Fruit fly (Drosophila melanogaster) whole organism, embryonic: ENCODE data around the gene CG4393.

ENCODE experiments used
- Asciz ChIP-seq: fragments of 200-800 bp; sonication (Bioruptor generic); optimal IDR thresholded peaks from 2 replicates; lab custom pipeline; 2017; ENCODE audit warnings: missing biosample characterization, mild to moderate bottlenecking, missing genetic modification characterization, missing genetic modification reagents
- Blimp-1 ChIP-seq: fragments of 200-800 bp; sonication (Bioruptor generic); optimal IDR thresholded peaks from 3 replicates; lab custom pipeline; 2018; ENCODE audit warnings: missing biosample characterization, missing genetic modification characterization, mild to moderate bottlenecking, moderate library complexity, missing genetic modification reagents
- Bteb2 ChIP-seq: fragments of 200-800 bp; sonication (Bioruptor generic); optimal IDR thresholded peaks from 2 replicates; lab custom pipeline; 2016; ENCODE audit warnings: missing biosample characterization, missing genetic modification characterization
- CG10267 ChIP-seq: fragments of 200-800 bp; sonication (Bioruptor generic); optimal IDR thresholded peaks from 2 replicates; lab custom pipeline; 2018; ENCODE audit warnings: missing biosample characterization, mild to moderate bottlenecking, missing genetic modification characterization, moderate library complexity
- CG10366 ChIP-seq: fragments of 200-800 bp; sonication (Bioruptor generic); IDR thresholded peaks from 2 replicates; pipeline ENCODE4 v1.3.6; 2022; ENCODE audit warnings: missing biosample characterization, missing genetic modification characterization
- CG11504 ChIP-seq: fragments of 200-800 bp; sonication (Bioruptor generic); optimal IDR thresholded peaks from 3 replicates; lab custom pipeline; 2019; ENCODE audit warnings: missing biosample characterization, mild to moderate bottlenecking, missing genetic modification characterization, moderate library complexity
- CG12071 ChIP-seq: fragments of 200-800 bp; sonication (Bioruptor generic); optimal IDR thresholded peaks from 3 replicates; lab custom pipeline; 2018; ENCODE audit warnings: missing biosample characterization, mild to moderate bottlenecking, missing genetic modification characterization
- CG14441 ChIP-seq: fragments of 200-800 bp; sonication (Bioruptor generic); IDR thresholded peaks from 2 replicates; pipeline ENCODE4 v1.3.6; 2022; ENCODE audit warnings: missing biosample characterization, missing genetic modification characterization
- CG15269 ChIP-seq: fragments of 200-800 bp; sonication (Bioruptor generic); optimal IDR thresholded peaks from 2 replicates; lab custom pipeline; 2018; ENCODE audit warnings: missing biosample characterization, mild to moderate bottlenecking, missing genetic modification characterization, moderate library complexity
- CG17328 ChIP-seq: fragments of 200-800 bp; sonication (Bioruptor generic); IDR thresholded peaks from 2 replicates; pipeline ENCODE4 v1.3.6; 2022; ENCODE audit warnings: missing biosample characterization, missing genetic modification characterization
- CG17385 ChIP-seq: fragments of 200-800 bp; sonication (Bioruptor generic); optimal IDR thresholded peaks from 3 replicates; lab custom pipeline; 2018; ENCODE audit warnings: missing biosample characterization, mild to moderate bottlenecking, missing genetic modification characterization
- CG17829 ChIP-seq: fragments of 200-800 bp; optimal IDR thresholded peaks from 2 replicates; lab custom pipeline; 2019; ENCODE audit warnings: missing biosample characterization, mild to moderate bottlenecking, missing genetic modification characterization, moderate library complexity
- CG32532 ChIP-seq: fragments of 200-800 bp; sonication (Bioruptor generic); IDR thresholded peaks from 2 replicates; pipeline ENCODE4 v1.3.6; 2022; ENCODE audit warnings: missing biosample characterization, missing genetic modification characterization
- CG32767 ChIP-seq: fragments of 200-800 bp; sonication (Bioruptor generic); IDR thresholded peaks from 2 replicates; pipeline ENCODE4 v1.3.6; 2022; ENCODE audit warnings: missing biosample characterization, missing genetic modification characterization
- CG3847 ChIP-seq: fragments of 200-800 bp; sonication (Bioruptor generic); IDR thresholded peaks from 2 replicates; pipeline ENCODE4 v1.3.6; 2022; ENCODE audit warnings: missing biosample characterization, missing genetic modification characterization
- CG5953 ChIP-seq: fragments of 200-800 bp; sonication (Bioruptor generic); IDR thresholded peaks from 2 replicates; pipeline ENCODE4 v1.3.6; 2022; ENCODE audit warnings: missing biosample characterization, missing genetic modification characterization
- CoRest ChIP-seq: fragments of 200-800 bp; sonication (Bioruptor generic); optimal IDR thresholded peaks from 3 replicates; lab custom pipeline; 2018; ENCODE audit warnings: missing biosample characterization, mild to moderate bottlenecking, missing genetic modification characterization, moderate library complexity
- Dp ChIP-seq: fragments of 200-800 bp; sonication (Bioruptor generic); optimal IDR thresholded peaks from 2 replicates; lab custom pipeline; 2018; ENCODE audit warnings: missing biosample characterization, mild to moderate bottlenecking, missing genetic modification characterization, moderate library complexity
- Drgx ChIP-seq: fragments of 200-800 bp; sonication (Bioruptor generic); IDR thresholded peaks from 2 replicates; pipeline ENCODE4 v1.3.6; 2022; ENCODE audit warnings: missing biosample characterization, missing genetic modification characterization
- Ets65A ChIP-seq: fragments of 200-800 bp; sonication (Bioruptor generic); peaks from one replicate; lab custom pipeline; 2016; ENCODE audit warnings: missing biosample characterization, missing genetic modification characterization
- H2.0 ChIP-seq: fragments of 200-800 bp; sonication (Bioruptor generic); IDR thresholded peaks from 2 replicates; pipeline ENCODE4 v1.3.6; 2022; ENCODE audit warnings: missing biosample characterization, missing genetic modification characterization
- Sox102F ChIP-seq: fragments of 200-800 bp; sonication (Bioruptor generic); optimal IDR thresholded peaks from 2 replicates; lab custom pipeline; 2018; ENCODE audit warnings: missing biosample characterization, mild to moderate bottlenecking, missing genetic modification characterization, moderate library complexity
- Stat92E ChIP-seq, 3 experiments: fragments of >200 bp in 2 of 3; fragments of 200-800 bp in 1 of 3; sonication (Bioruptor generic) in 1 of 3; optimal IDR thresholded peaks; 2 replicates each; lab custom pipeline; 2017 to 2019; ENCODE audit warnings: missing biosample characterization in 3 of 3, missing genetic modification characterization in 3 of 3, mild to moderate bottlenecking in 1 of 3, moderate library complexity in 1 of 3
- Taf1 ChIP-seq: fragments of 200-800 bp; sonication (Bioruptor generic); IDR thresholded peaks from 2 replicates; pipeline ENCODE4 v1.3.6; 2022; ENCODE audit warnings: missing biosample characterization, missing genetic modification characterization
- ara ChIP-seq: fragments of 200-800 bp; sonication (Bioruptor generic); IDR thresholded peaks from 2 replicates; pipeline ENCODE4 v1.3.6; 2022; ENCODE audit warnings: missing biosample characterization, missing genetic modification characterization
- bcd ChIP-seq: fragments of 200-800 bp; sonication (Bioruptor generic); optimal IDR thresholded peaks from 2 replicates; lab custom pipeline; 2017; ENCODE audit warnings: missing biosample characterization, mild to moderate bottlenecking, missing genetic modification characterization
- bsh ChIP-seq, 2 experiments: fragments of 200-800 bp; sonication (Bioruptor generic); optimal IDR thresholded peaks; 2 replicates each; lab custom pipeline; 2017 to 2018; ENCODE audit warnings: mild to moderate bottlenecking in 2 of 2, missing biosample characterization in 2 of 2, missing genetic modification characterization in 2 of 2, moderate library complexity in 1 of 2
- cato ChIP-seq: fragments of 200-800 bp; sonication (Bioruptor generic); optimal IDR thresholded peaks from 2 replicates; lab custom pipeline; 2016; ENCODE audit warnings: missing biosample characterization, missing genetic modification characterization, borderline replicate concordance
- dimm ChIP-seq: fragments of 200-800 bp; sonication (Bioruptor generic); IDR thresholded peaks from 2 replicates; pipeline ENCODE4 v1.3.6; 2022; ENCODE audit warnings: missing biosample characterization, missing genetic modification characterization
- dmrt99B ChIP-seq: fragments of 200-800 bp; sonication (Bioruptor generic); optimal IDR thresholded peaks from 2 replicates; lab custom pipeline; 2018; ENCODE audit warnings: missing biosample characterization, mild to moderate bottlenecking, missing genetic modification characterization, moderate library complexity
- en ChIP-seq: fragments of 200-800 bp; sonication (Bioruptor generic); optimal IDR thresholded peaks from 2 replicates; lab custom pipeline; 2016; ENCODE audit warnings: missing biosample characterization, missing genetic modification characterization
- ftz-f1 ChIP-seq: fragments of 200-800 bp; sonication (Bioruptor generic); optimal IDR thresholded peaks from 2 replicates; lab custom pipeline; 2016; ENCODE audit warnings: missing biosample characterization, missing genetic modification characterization
- gem ChIP-seq: fragments of 200-800 bp; sonication (Bioruptor generic); optimal IDR thresholded peaks from 2 replicates; lab custom pipeline; 2019; ENCODE audit warnings: missing biosample characterization, mild to moderate bottlenecking, missing genetic modification characterization, moderate library complexity
- gsb-n ChIP-seq: fragments of 200-800 bp; sonication (Bioruptor generic); optimal IDR thresholded peaks from 3 replicates; lab custom pipeline; 2018; ENCODE audit warnings: missing biosample characterization, mild to moderate bottlenecking, missing genetic modification characterization
- luna ChIP-seq: fragments of 200-800 bp; sonication (Bioruptor generic); optimal IDR thresholded peaks from 2 replicates; lab custom pipeline; 2016; ENCODE audit warnings: missing biosample characterization, missing genetic modification characterization
- oc ChIP-seq: fragments of 200-800 bp; sonication (Bioruptor generic); optimal IDR thresholded peaks from 2 replicates; lab custom pipeline; 2018; ENCODE audit warnings: missing biosample characterization, mild to moderate bottlenecking, missing genetic modification characterization, moderate library complexity
- phol ChIP-seq: fragments of 200-800 bp; sonication (Bioruptor generic); optimal IDR thresholded peaks from 3 replicates; lab custom pipeline; 2018; ENCODE audit warnings: missing biosample characterization, mild to moderate bottlenecking, missing genetic modification characterization, moderate library complexity
- psq ChIP-seq: fragments of 200-800 bp; sonication (Bioruptor generic); optimal IDR thresholded peaks from 2 replicates; lab custom pipeline; 2017; ENCODE audit warnings: missing biosample characterization, missing genetic modification characterization
- ranshi ChIP-seq: fragments of 200-800 bp; sonication (Bioruptor generic); IDR thresholded peaks from 2 replicates; pipeline ENCODE4 v1.3.6; 2022; ENCODE audit warnings: missing biosample characterization, missing genetic modification characterization
- rib ChIP-seq: fragments of 200-800 bp; sonication (Bioruptor generic); IDR thresholded peaks from 2 replicates; pipeline ENCODE4 v1.3.6; 2022; ENCODE audit warnings: missing biosample characterization, missing genetic modification characterization
- sc ChIP-seq, 3 experiments: fragments of >200 bp in 2 of 3; fragments of 200-800 bp in 1 of 3; sonication (Bioruptor generic) in 1 of 3; optimal IDR thresholded peaks; 2 replicates in 2 of 3; 3 replicates in 1 of 3; lab custom pipeline; 2017; ENCODE audit warnings: mild to moderate bottlenecking in 1 of 3, missing biosample characterization in 1 of 3, missing genetic modification characterization in 1 of 3, missing genetic modification reagents in 1 of 3
- sim ChIP-seq: fragments of 200-800 bp; sonication (Bioruptor generic); IDR thresholded peaks from 2 replicates; pipeline ENCODE4 v1.3.6; 2022; ENCODE audit warnings: missing biosample characterization, missing genetic modification characterization
- sisA ChIP-seq: fragments of 200-800 bp; sonication (Bioruptor generic); IDR thresholded peaks from 2 replicates; pipeline ENCODE4 v1.3.6; 2022; ENCODE audit warnings: missing biosample characterization, missing genetic modification characterization
- slou ChIP-seq: fragments of 200-800 bp; sonication (Bioruptor generic); optimal IDR thresholded peaks from 3 replicates; lab custom pipeline; 2016; ENCODE audit warnings: missing biosample characterization, missing genetic modification characterization
- so ChIP-seq: fragments of 200-800 bp; sonication (Bioruptor generic); IDR thresholded peaks from 3 replicates; pipeline ENCODE4 v1.3.6; 2022; ENCODE audit warnings: missing biosample characterization, missing genetic modification characterization
- sob ChIP-seq: fragments of 200-800 bp; sonication (Bioruptor generic); IDR thresholded peaks from 2 replicates; pipeline ENCODE4 v1.3.6; 2022; ENCODE audit warnings: missing biosample characterization, missing genetic modification characterization
- tgo ChIP-seq: fragments of 200-800 bp; sonication (Bioruptor generic); IDR thresholded peaks from 3 replicates; pipeline ENCODE4 v1.3.6; 2022; ENCODE audit warnings: missing biosample characterization, missing genetic modification characterization
- vvl ChIP-seq: fragments of 200-800 bp; sonication (Bioruptor generic); IDR thresholded peaks from 2 replicates; pipeline ENCODE4 v1.3.6; 2022; ENCODE audit warnings: missing biosample characterization, missing genetic modification characterization

Gene CG4393

DNA sequence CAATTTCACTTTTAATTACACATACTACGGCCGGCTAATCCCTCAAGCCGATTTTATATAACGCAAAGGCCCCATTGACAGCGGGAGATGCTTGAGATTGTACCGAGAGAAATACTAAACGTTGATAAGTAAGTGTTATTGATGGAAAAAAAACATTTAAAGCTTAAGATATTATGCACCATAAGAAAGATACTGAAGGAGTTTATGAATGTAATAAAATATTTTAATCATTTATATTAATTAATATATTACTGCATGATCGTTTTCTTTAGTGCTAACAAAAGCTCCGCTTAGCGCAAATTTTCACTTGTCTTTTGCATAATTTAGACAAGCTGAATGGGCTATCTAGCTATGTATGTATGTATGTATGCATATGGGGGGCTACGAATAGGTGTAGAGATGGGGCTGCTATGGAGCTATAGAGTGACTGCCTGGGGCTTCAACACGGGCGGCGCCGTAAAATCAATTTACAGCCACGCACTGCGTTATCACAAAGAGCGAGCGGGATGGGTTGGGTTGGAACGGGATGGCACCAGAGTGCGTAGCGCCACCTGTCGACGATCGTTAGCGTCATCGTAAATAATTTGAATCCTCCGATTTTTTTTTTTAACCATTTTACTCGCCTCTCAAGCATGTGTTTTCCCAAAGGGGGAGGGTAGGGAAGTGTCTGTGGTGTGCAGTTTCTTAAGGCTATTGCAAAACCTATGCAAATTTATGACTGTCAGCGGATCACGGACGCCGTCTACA lies 12.1 kb upstream of the CG4393 start (continued):
- TF ChIP-seq gsb-n (tag; lab: Kevin White, UChicago): peak; percentile 31
- TF ChIP-seq sc (optimal IDR thresholded peaks at IDR 0.05; lab: Kevin White, UChicago): no peak
- peak; percentile 8 for TF ChIP-seq sc (GFP tag; optimal IDR thresholded peaks at IDR 0.05; lab: Kevin White, UChicago)
- TF ChIP-seq Stat92E (GFP tag; optimal IDR thresholded peaks at IDR 0.05; lab: Kevin White, UChicago): no peak
- no peak for TF ChIP-seq en (GFP tag; lab: Kevin White, UChicago)
- TF ChIP-seq CG3847 (GFP tag; lab: Robert Waterston, UW): 0 out of 2 replicates have a peak, but pooled peaks have one; percentile 5
- TF ChIP-seq H2.0: peak; percentile 54; the same call in 1 of the 2 replicates
- TF ChIP-seq Dp (GFP tag; lab: Kevin White, UChicago): no peak
- peak; percentile 21; the same call in 1 of the 2 replicates for TF ChIP-seq dimm (GFP tag; lab: Robert Waterston, UW)
- TF ChIP-seq Asciz (GFP tag; lab: Kevin White, UChicago): peak; percentile 11
- TF ChIP-seq CG32767 (GFP tag; lab: Robert Waterston, UW): peak; percentile 42; the same call in 1 of the 2 replicates
- TF ChIP-seq bsh (GFP tag; optimal IDR thresholded peaks at IDR 0.05; lab: Kevin White, UChicago): peak in 1 of 2 experiments; percentile 64
- peak; percentile 63; the same call in 1 of the 2 replicates for TF ChIP-seq CG5953 (GFP tag; lab: Robert Waterston, UW)
- TF ChIP-seq sisA (GFP tag; lab: Robert Waterston, UW): peak; percentile 50
- TF ChIP-seq CG17328 (GFP tag; lab: Robert Waterston, UW): 0 out of 2 replicates have a peak, but pooled peaks have one; percentile 60
- TF ChIP-seq dmrt99B: peak; percentile 47
- peak; percentile 63 for TF ChIP-seq gem (tag; lab: Kevin White, UChicago)
- TF ChIP-seq so (GFP tag; lab: Robert Waterston, UW): peak; percentile 45; the same call in 1 of the 3 replicates
- peak; percentile 34 for TF ChIP-seq CG17385 (GFP tag; lab: Kevin White, UChicago)
- TF ChIP-seq CG10267: no peak
- TF ChIP-seq CoRest (tag; lab: Kevin White, UChicago): peak; percentile 41
- no peak for TF ChIP-seq CG32532 (GFP tag; lab: Robert Waterston, UW)
- TF ChIP-seq tgo (GFP tag; lab: Robert Waterston, UW): 0 out of 3 replicates have a peak, but pooled peaks have one; percentile 22
- peak; percentile 32; the same call in 1 of the 2 replicates for TF ChIP-seq ranshi (GFP tag; lab: Robert Waterston, UW)
- peak; percentile 17 for TF ChIP-seq Blimp-1
- peak; percentile 40 for TF ChIP-seq CG15269 (tag; lab: Kevin White, UChicago)
- peak; percentile 94 for TF ChIP-seq oc (tag; lab: Kevin White, UChicago)

DNA sequence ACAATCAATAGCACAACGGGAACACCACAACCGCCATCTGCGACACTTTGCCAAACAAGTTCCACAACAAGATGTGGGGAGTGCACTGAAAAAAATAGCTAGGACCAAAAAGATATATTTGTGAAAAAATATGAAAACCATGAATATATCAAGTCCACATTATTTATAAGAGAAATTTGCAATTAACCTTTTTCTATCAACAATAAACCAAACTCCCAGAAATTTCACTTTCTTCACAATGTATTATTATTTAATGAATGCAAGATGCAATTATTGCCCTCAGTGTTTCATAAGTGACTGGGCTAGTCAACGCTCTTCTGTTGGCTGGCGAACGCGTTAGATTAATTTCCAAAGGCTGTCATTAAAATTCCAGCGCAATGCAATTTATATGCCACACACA lies 11.1 kb upstream of the CG4393 start:
- TF ChIP-seq Ets65A (GFP tag; lab: Kevin White, UChicago) (peak; percentile 26), sim (GFP tag; lab: Robert Waterston, UW) (no peak), Taf1 (GFP tag; lab: Robert Waterston, UW) (no peak), CG10366 (GFP tag; lab: Robert Waterston, UW) (no peak), CG17829 (no peak), Sox102F (GFP tag; lab: Kevin White, UChicago) (peak; percentile 53), sob (GFP tag; lab: Robert Waterston, UW) (no peak), vvl (no peak), CG12071 (GFP tag; lab: Kevin White, UChicago) (no peak), cato (GFP tag; lab: Kevin White, UChicago) (peak; percentile 3), Drgx (GFP tag; lab: Robert Waterston, UW) (peak; percentile 77), tgo (GFP tag; lab: Robert Waterston, UW) (no peak), psq (no peak), ara (GFP tag; lab: Robert Waterston, UW) (no peak), Bteb2 (no peak), CG14441 (no peak), slou (GFP tag; lab: Kevin White, UChicago) (no peak), luna (GFP tag; lab: Kevin White, UChicago) (no peak), bcd (no peak), gem (tag; lab: Kevin White, UChicago) (peak; percentile 29), CG11504 (peak; percentile 28), rib (GFP tag; lab: Robert Waterston, UW) (no peak), phol (tag; lab: Kevin White, UChicago) (peak; percentile 20), ftz-f1 (GFP tag; lab: Kevin White, UChicago) (no peak)
